Fruit fly (Drosophila melanogaster) whole organism, prepupa: ENCODE results near the gene CG6231.

Experiments
- CG10631 ChIP-seq: fragments of 200-800 bp; sonication (Bioruptor generic); optimal IDR thresholded peaks from 2 replicates; lab custom pipeline; 2016; ENCODE audit warnings: missing biosample characterization, missing genetic modification characterization
- CG11294 ChIP-seq: fragments of 200-800 bp; sonication (Bioruptor generic); IDR thresholded peaks from 2 replicates; pipeline ENCODE4 v1.3.6; 2022; ENCODE audit warnings: missing biosample characterization, missing genetic modification characterization
- CG11902 ChIP-seq: fragments of 200-800 bp; sonication (Bioruptor generic); optimal IDR thresholded peaks from 3 replicates; lab custom pipeline; 2016; ENCODE audit warnings: missing biosample characterization, missing genetic modification characterization
- CG15336 ChIP-seq: fragments of 200-800 bp; sonication (Bioruptor generic); IDR thresholded peaks from 2 replicates; pipeline ENCODE4 v1.3.6; 2022; ENCODE audit warnings: missing biosample characterization, missing genetic modification characterization
- CG1621 ChIP-seq: fragments of 200-800 bp; sonication (Bioruptor generic); optimal IDR thresholded peaks from 3 replicates; lab custom pipeline; 2018; ENCODE audit warnings: missing biosample characterization, mild to moderate bottlenecking, missing genetic modification characterization
- CG16779 ChIP-seq: fragments of 200-800 bp; sonication (Bioruptor generic); optimal IDR thresholded peaks from 3 replicates; lab custom pipeline; 2017; ENCODE audit warnings: missing biosample characterization, mild to moderate bottlenecking, missing genetic modification characterization
- CG3032 ChIP-seq: fragments of 200-800 bp; optimal IDR thresholded peaks from 2 replicates; lab custom pipeline; 2019; ENCODE audit warnings: missing biosample characterization, mild to moderate bottlenecking, missing genetic modification characterization, moderate library complexity
- CG31627 ChIP-seq: fragments of 200-800 bp; sonication (Bioruptor generic); optimal IDR thresholded peaks from 3 replicates; lab custom pipeline; 2016; ENCODE audit warnings: missing biosample characterization, missing genetic modification characterization
- CG3919 ChIP-seq: fragments of 200-800 bp; sonication (Bioruptor generic); optimal IDR thresholded peaks from 3 replicates; lab custom pipeline; 2016; ENCODE audit warnings: missing biosample characterization, missing genetic modification characterization
- CG6163 ChIP-seq: fragments of 200-800 bp; sonication (Bioruptor generic); IDR thresholded peaks from 3 replicates; pipeline ENCODE4 v1.3.6; 2022; ENCODE audit warnings: missing biosample characterization, missing genetic modification characterization
- CG6792 ChIP-seq: fragments of 200-800 bp; sonication (Bioruptor generic); optimal IDR thresholded peaks from 3 replicates; lab custom pipeline; 2016; ENCODE audit warnings: missing biosample characterization, missing genetic modification characterization
- CG6808 ChIP-seq: fragments of 200-800 bp; sonication (Bioruptor generic); optimal IDR thresholded peaks from 3 replicates; lab custom pipeline; 2017; ENCODE audit warnings: missing biosample characterization, missing genetic modification characterization, mild to moderate bottlenecking, moderate library complexity, missing genetic modification reagents
- CG6854 ChIP-seq: fragments of 200-800 bp; sonication (Bioruptor generic); optimal IDR thresholded peaks from 2 replicates; lab custom pipeline; 2017; ENCODE audit warnings: missing biosample characterization, mild to moderate bottlenecking, missing genetic modification characterization
- CG7368 ChIP-seq: fragments of 200-800 bp; sonication (Bioruptor generic); optimal IDR thresholded peaks from 3 replicates; lab custom pipeline; 2016; ENCODE audit warnings: missing biosample characterization, missing genetic modification characterization
- CG8319 ChIP-seq: fragments of 200-800 bp; sonication (Bioruptor generic); optimal IDR thresholded peaks from 3 replicates; lab custom pipeline; 2016; ENCODE audit warnings: missing biosample characterization, missing genetic modification characterization
- Eip78C ChIP-seq: fragments of 200-800 bp; sonication (Bioruptor generic); peaks from one replicate; lab custom pipeline; 2016; ENCODE audit warnings: missing biosample characterization, missing genetic modification characterization
- Ets21C ChIP-seq: fragments of 200-800 bp; sonication (Bioruptor generic); optimal IDR thresholded peaks from 3 replicates; lab custom pipeline; 2016; ENCODE audit warnings: missing biosample characterization, missing genetic modification characterization
- Hr38 ChIP-seq: sonication (Bioruptor generic); optimal IDR thresholded peaks from 2 replicates; lab custom pipeline; 2016; ENCODE audit warnings: missing biosample characterization, missing genetic modification characterization
- Hr39 ChIP-seq: fragments of 200-800 bp; sonication (Bioruptor generic); optimal IDR thresholded peaks from 2 replicates; lab custom pipeline; 2016; ENCODE audit warnings: missing biosample characterization, missing genetic modification characterization
- Hr4 ChIP-seq: fragments of 200-800 bp; sonication (Bioruptor generic); optimal IDR thresholded peaks from 3 replicates; lab custom pipeline; 2016; ENCODE audit warnings: missing biosample characterization, missing genetic modification characterization
- Lpt ChIP-seq: fragments of 200-800 bp; sonication (Bioruptor generic); optimal IDR thresholded peaks from 3 replicates; lab custom pipeline; 2016; ENCODE audit warnings: missing biosample characterization, missing genetic modification characterization
- Met ChIP-seq: fragments of 200-800 bp; sonication (Bioruptor generic); optimal IDR thresholded peaks from 3 replicates; lab custom pipeline; 2016; ENCODE audit warnings: missing biosample characterization, missing genetic modification characterization
- OdsH ChIP-seq: fragments of 200-800 bp; sonication (Bioruptor generic); optimal IDR thresholded peaks from 3 replicates; lab custom pipeline; 2016; ENCODE audit warnings: missing biosample characterization, missing genetic modification characterization
- Smox ChIP-seq: fragments of 200-800 bp; sonication (Bioruptor generic); optimal IDR thresholded peaks from 3 replicates; lab custom pipeline; 2016; ENCODE audit warnings: missing biosample characterization, missing genetic modification characterization
- Sox102F ChIP-seq: fragments of 200-800 bp; sonication (Bioruptor generic); optimal IDR thresholded peaks from 2 replicates; lab custom pipeline; 2016; ENCODE audit warnings: missing biosample characterization, mild to moderate bottlenecking, missing genetic modification characterization
- Sox14 ChIP-seq: fragments of 200-800 bp; sonication (Bioruptor generic); optimal IDR thresholded peaks from 3 replicates; lab custom pipeline; 2016; ENCODE audit warnings: missing biosample characterization, missing genetic modification characterization
- achi ChIP-seq: fragments of 200-800 bp; sonication (Bioruptor generic); optimal IDR thresholded peaks from 3 replicates; lab custom pipeline; 2016; ENCODE audit warnings: missing biosample characterization, missing genetic modification characterization
- acj6 ChIP-seq: fragments of 200-800 bp; sonication (Bioruptor generic); optimal IDR thresholded peaks from 3 replicates; lab custom pipeline; 2016; ENCODE audit warnings: missing biosample characterization, missing genetic modification characterization
- cyc ChIP-seq: fragments of 200-800 bp; sonication (Bioruptor generic); optimal IDR thresholded peaks from 3 replicates; lab custom pipeline; 2016; ENCODE audit warnings: missing biosample characterization, missing genetic modification characterization
- dsx ChIP-seq: fragments of 200-800 bp; optimal IDR thresholded peaks from 3 replicates; lab custom pipeline; 2019; ENCODE audit warnings: missing biosample characterization, mild to moderate bottlenecking, missing genetic modification characterization, moderate library complexity; ENCODE audit not compliant: poor library complexity, severe bottlenecking
- eg ChIP-seq: fragments of 200-800 bp; sonication (Bioruptor generic); IDR thresholded peaks from 3 replicates; pipeline ENCODE4 v1.3.6; 2022; ENCODE audit warnings: missing biosample characterization, missing genetic modification characterization
- esn ChIP-seq: fragments of 200-800 bp; sonication (Bioruptor generic); optimal IDR thresholded peaks from 2 replicates; lab custom pipeline; 2016; ENCODE audit warnings: missing biosample characterization, mild to moderate bottlenecking, missing genetic modification characterization, moderate library complexity
- fd59A ChIP-seq: fragments of 200-800 bp; sonication (Bioruptor generic); optimal IDR thresholded peaks from 2 replicates; lab custom pipeline; 2017; ENCODE audit warnings: missing biosample characterization, mild to moderate bottlenecking, missing genetic modification characterization, missing genetic modification reagents
- fkh ChIP-seq: fragments of 200-800 bp; sonication (Bioruptor generic); optimal IDR thresholded peaks from 3 replicates; lab custom pipeline; 2017; ENCODE audit warnings: missing biosample characterization, mild to moderate bottlenecking, missing genetic modification characterization, moderate library complexity
- lz ChIP-seq: fragments of 200-800 bp; sonication (Bioruptor generic); optimal IDR thresholded peaks from 3 replicates; lab custom pipeline; 2016; ENCODE audit warnings: missing biosample characterization, missing genetic modification characterization
- pdm3 ChIP-seq: fragments of 200-800 bp; sonication (Bioruptor generic); optimal IDR thresholded peaks from 3 replicates; lab custom pipeline; 2016; ENCODE audit warnings: missing biosample characterization, missing genetic modification characterization
- spab ChIP-seq: fragments of 200-800 bp; sonication (Bioruptor generic); optimal IDR thresholded peaks from 2 replicates; lab custom pipeline; 2017; ENCODE audit warnings: missing biosample characterization, mild to moderate bottlenecking, missing genetic modification characterization, missing genetic modification reagents
- ss ChIP-seq, 2 experiments: fragments of 200-800 bp; sonication (Bioruptor generic); optimal IDR thresholded peaks; 2 replicates in 1 of 2; 3 replicates in 1 of 2; lab custom pipeline; 2017 to 2018; ENCODE audit warnings: mild to moderate bottlenecking in 2 of 2, missing biosample characterization in 2 of 2, missing genetic modification characterization in 2 of 2, moderate library complexity in 1 of 2
- svp ChIP-seq: fragments of 200-800 bp; sonication (Bioruptor generic); peaks from one replicate; lab custom pipeline; 2016; ENCODE audit warnings: missing biosample characterization, missing genetic modification characterization
- topi ChIP-seq: fragments of 200-800 bp; sonication (Bioruptor generic); optimal IDR thresholded peaks from 3 replicates; lab custom pipeline; 2016; ENCODE audit warnings: missing biosample characterization, missing genetic modification characterization

Gene CG6231

DNA sequence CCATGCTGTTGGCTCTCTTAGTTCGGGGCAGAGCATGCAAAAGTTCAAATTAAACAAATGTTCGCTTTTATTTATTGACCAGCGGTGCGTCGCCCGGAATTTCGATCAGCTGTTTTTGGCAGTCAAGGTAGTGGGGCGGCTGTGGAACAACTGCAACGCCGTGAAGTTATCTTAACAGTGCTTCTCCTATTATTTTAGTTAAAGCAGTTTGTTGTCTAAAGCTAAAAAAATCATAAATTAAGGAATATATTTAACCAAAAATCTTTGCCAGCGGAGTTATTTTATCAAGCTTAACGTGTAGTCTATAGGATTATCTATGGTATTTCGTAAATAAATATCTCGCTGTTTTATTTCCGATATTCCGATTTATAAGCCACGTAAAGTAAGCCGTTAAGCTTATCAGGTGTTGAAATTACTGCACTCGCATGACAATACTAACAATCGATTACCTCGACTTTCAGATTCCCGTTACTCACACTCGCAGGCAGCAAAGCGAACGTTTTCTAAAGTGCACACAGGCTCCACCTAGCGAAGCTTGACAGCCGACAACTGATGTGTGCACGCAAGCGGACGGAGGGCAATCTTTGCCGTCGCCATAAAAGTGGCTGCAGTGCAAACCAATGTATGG is 15.9 kb upstream of the CG6231 start, which contains the start of the genes CG6195 and CG31220:
Gene CG6195, minus strand, starts transcription at position 122 of the 628 bp plus-strand sequence.
Gene CG31220, plus strand, starts transcription at position 199 of the 628 bp plus-strand sequence.
- TF ChIP-seq ss (GFP tag; optimal IDR thresholded peaks at IDR 0.05; lab: Kevin White, UChicago) (peak in 1 of 2 experiments; percentile 5), Hr39 (GFP tag; lab: Kevin White, UChicago) (peak; percentile 21), fd59A (GFP tag; lab: Kevin White, UChicago) (no peak), topi (GFP tag; lab: Kevin White, UChicago) (peak; percentile 38), Met (GFP tag; lab: Kevin White, UChicago) (peak; percentile 36), OdsH (GFP tag; lab: Kevin White, UChicago) (no peak), fkh (peak; percentile 80), CG8319 (GFP tag; lab: Kevin White, UChicago) (no peak), achi (GFP tag; lab: Kevin White, UChicago) (peak; percentile 88), pdm3 (GFP tag; lab: Kevin White, UChicago) (peak; percentile 45), CG1621 (tag; lab: Kevin White, UChicago) (peak; percentile 37), CG3919 (GFP tag; lab: Kevin White, UChicago) (no peak), CG6808 (no peak), esn (GFP tag; lab: Kevin White, UChicago) (peak; percentile 37), Hr38 (GFP tag; lab: Kevin White, UChicago) (no peak), Eip78C (peak; percentile 64)

DNA sequence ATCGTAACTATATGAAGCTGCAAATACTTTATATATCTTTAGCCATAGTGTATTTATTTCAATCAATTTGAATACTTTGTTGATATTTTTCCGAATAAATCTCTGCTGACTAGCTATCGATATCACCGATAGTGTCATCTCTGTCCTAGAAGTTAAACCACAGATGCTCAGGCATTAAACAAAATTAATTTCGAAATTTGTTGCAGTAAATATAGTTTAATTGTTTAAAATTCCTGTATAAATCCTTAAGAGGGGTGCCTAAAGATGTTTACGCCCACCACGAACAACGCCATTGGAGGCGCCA is 12.3 kb upstream of the CG6231 start, which contains the start of gene Nup58:
Gene Nup58, plus strand, starts transcription at position 126 of the 304 bp plus-strand sequence.
- TF ChIP-seq CG11294 (GFP tag; lab: Robert Waterston, UW) (no peak), CG31627 (GFP tag; lab: Kevin White, UChicago) (peak; percentile 21), CG1621 (tag; lab: Kevin White, UChicago) (no peak), dsx (GFP tag; lab: Kevin White, UChicago) (peak; percentile 30), OdsH (GFP tag; lab: Kevin White, UChicago) (no peak), lz (GFP tag; lab: Kevin White, UChicago) (peak; percentile 10), Eip78C (peak; percentile 22), eg (GFP tag; lab: Robert Waterston, UW) (0 out of 3 replicates have a peak, but pooled peaks have one; percentile 17), Hr39 (GFP tag; lab: Kevin White, UChicago) (peak; percentile 24), CG6163 (no peak), Met (GFP tag; lab: Kevin White, UChicago) (no peak)

DNA sequence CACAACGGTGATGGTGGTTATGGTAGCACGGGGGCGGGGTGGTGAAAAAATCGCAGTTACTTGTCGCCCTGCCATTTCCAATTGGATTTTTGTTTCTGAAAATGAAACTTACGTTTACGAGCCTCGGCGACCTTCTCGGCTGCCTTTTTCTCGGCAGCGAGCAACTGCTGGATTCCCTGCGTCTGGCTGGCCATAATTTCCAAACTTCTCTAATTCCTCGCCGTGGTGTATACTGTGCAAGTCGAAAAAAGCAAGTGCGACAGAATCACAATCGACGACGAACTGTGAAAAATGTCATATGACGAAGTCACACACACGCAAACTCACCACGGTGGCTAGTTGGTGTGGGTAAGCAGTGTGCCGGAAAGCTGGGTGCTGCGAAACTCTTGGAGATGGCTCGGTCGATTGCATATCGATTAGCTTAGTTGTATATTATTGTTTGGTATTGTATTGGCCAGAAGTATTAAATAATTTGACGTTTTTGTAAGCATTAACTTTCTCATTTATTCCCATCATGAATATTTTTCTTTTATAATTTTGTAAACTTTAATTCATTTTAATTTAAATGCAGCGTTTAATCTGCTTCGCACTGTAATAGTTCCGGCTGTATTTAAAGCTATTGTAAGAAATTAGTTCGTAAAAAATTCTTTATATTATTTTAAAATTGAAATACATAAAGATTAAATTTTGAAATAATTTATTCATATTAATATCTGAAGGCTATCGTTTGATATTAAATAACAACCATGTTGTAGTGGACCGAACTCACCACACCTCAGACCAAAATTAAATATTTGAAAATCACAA is 11.8 kb upstream of the CG6231 start, which contains the start of gene Vha13:
Gene Vha13, minus strand, starts transcription at position 293 of the 807 bp plus-strand sequence.
- TF ChIP-seq CG10631 (peak; percentile 51), lz (GFP tag; lab: Kevin White, UChicago) (peak; percentile 42), OdsH (GFP tag; lab: Kevin White, UChicago) (peak; percentile 26), ss (GFP tag; optimal IDR thresholded peaks at IDR 0.05; lab: Kevin White, UChicago) (peak; percentile 49 to 57), Met (GFP tag; lab: Kevin White, UChicago) (no peak), CG15336 (GFP tag; lab: Robert Waterston, UW) (no peak), eg (GFP tag; lab: Robert Waterston, UW) (no peak), fkh (peak; percentile 38), Smox (GFP tag; lab: Kevin White, UChicago) (peak; percentile 32), CG6854 (peak; percentile 87), Hr38 (GFP tag; lab: Kevin White, UChicago) (no peak), CG1621 (tag; lab: Kevin White, UChicago) (peak; percentile 15), Eip78C (peak; percentile 68), svp (GFP tag; lab: Kevin White, UChicago) (peak; percentile 74), CG8319 (GFP tag; lab: Kevin White, UChicago) (peak; percentile 1), esn (GFP tag; lab: Kevin White, UChicago) (peak; percentile 21), CG16779 (tag; lab: Kevin White, UChicago) (peak; percentile 56), acj6 (GFP tag; lab: Kevin White, UChicago) (peak; percentile 20), CG6792 (GFP tag; lab: Kevin White, UChicago) (no peak), achi (GFP tag; lab: Kevin White, UChicago) (peak; percentile 28), Hr4 (GFP tag; lab: Kevin White, UChicago) (peak; percentile 6), dsx (GFP tag; lab: Kevin White, UChicago) (peak; percentile 2), Sox14 (GFP tag; lab: Kevin White, UChicago) (peak; percentile 11), spab (GFP tag; lab: Kevin White, UChicago) (no peak), Ets21C (peak; percentile 36), Hr39 (GFP tag; lab: Kevin White, UChicago) (peak; percentile 58), Sox102F (GFP tag; lab: Kevin White, UChicago) (peak; percentile 64), cyc (GFP tag; lab: Kevin White, UChicago) (peak; percentile 5), CG11902 (GFP tag; lab: Kevin White, UChicago) (peak; percentile 32), Lpt (GFP tag; lab: Kevin White, UChicago) (no peak), CG6163 (peak; percentile 46; the same call in 1 of the 3 replicates), CG3919 (GFP tag; lab: Kevin White, UChicago) (peak; percentile 50), CG7368 (GFP tag; lab: Kevin White, UChicago) (peak; percentile 15), topi (GFP tag; lab: Kevin White, UChicago) (peak; percentile 28), CG3032 (tag; lab: Kevin White, UChicago) (no peak), CG31627 (GFP tag; lab: Kevin White, UChicago) (peak; percentile 49)
